Worm (Caenorhabditis elegans) whole organism, early embryonic: ENCODE measurements around the gene rpa-1.

Experiments
- B0310.2 ChIP-seq: sonication (generic microtip); optimal IDR thresholded peaks from 2 replicates; lab custom pipeline; 2016; ENCODE audit warnings: mild to moderate bottlenecking, missing genetic modification characterization, missing compliant biosample characterization
- F13C5.2 ChIP-seq: sonication (generic microtip); optimal IDR thresholded peaks from 2 replicates; lab custom pipeline; 2017; ENCODE audit warnings: mild to moderate bottlenecking, missing genetic modification characterization, inconsistent platforms, missing compliant biosample characterization
- aly-1 ChIP-seq: sonication (generic microtip); optimal IDR thresholded peaks from 2 replicates; lab custom pipeline; 2016; ENCODE audit warnings: missing genetic modification characterization, missing compliant biosample characterization
- ama-1 ChIP-seq: fragments of 150-350 bp; optimal IDR thresholded peaks from 2 replicates; lab custom pipeline; 2014
- ceh-13 ChIP-seq: fragments of 200-800 bp; sonication (Bioruptor generic); optimal IDR thresholded peaks from 2 replicates; lab custom pipeline; 2018; ENCODE audit warnings: mild to moderate bottlenecking, missing genetic modification characterization, missing compliant biosample characterization
- ceh-36 ChIP-seq: sonication (generic microtip); optimal IDR thresholded peaks from 2 replicates; lab custom pipeline; 2016; ENCODE audit warnings: missing genetic modification characterization, inconsistent platforms, missing compliant biosample characterization
- ets-7 ChIP-seq: sonication (generic microtip); optimal IDR thresholded peaks from 2 replicates; lab custom pipeline; 2016; ENCODE audit warnings: missing genotype, missing genetic modification characterization, missing compliant biosample characterization
- flt-1 ChIP-seq: fragments of 200-800 bp; sonication (Bioruptor generic); IDR thresholded peaks from 2 replicates; pipeline ENCODE4 v1.3.6; 2022; ENCODE audit warnings: missing genetic modification characterization, missing compliant biosample characterization
- hmbx-1 ChIP-seq: sonication (generic microtip); optimal IDR thresholded peaks from 2 replicates; lab custom pipeline; 2016; ENCODE audit warnings: mild to moderate bottlenecking, missing genetic modification characterization, missing compliant biosample characterization
- hmg-4 ChIP-seq: fragments of 200-800 bp; sonication (Bioruptor generic); optimal IDR thresholded peaks from 2 replicates; lab custom pipeline; 2018; ENCODE audit warnings: mild to moderate bottlenecking, missing genetic modification characterization, missing compliant biosample characterization
- hnd-1 ChIP-seq: sonication (generic microtip); optimal IDR thresholded peaks from 2 replicates; lab custom pipeline; 2016; ENCODE audit warnings: missing genetic modification characterization, missing compliant biosample characterization
- pes-1 ChIP-seq: fragments of 200-800 bp; sonication (Bioruptor generic); IDR thresholded peaks from 2 replicates; pipeline ENCODE4 v1.3.6; 2022; ENCODE audit warnings: missing genetic modification reagents, missing genetic modification characterization, missing compliant biosample characterization
- scrt-1 ChIP-seq: fragments of 200-800 bp; sonication (Bioruptor generic); IDR thresholded peaks from 2 replicates; pipeline ENCODE4 v1.3.6; 2022; ENCODE audit warnings: missing genetic modification characterization, missing compliant biosample characterization
- sea-1 ChIP-seq: fragments of 200-800 bp; sonication (Bioruptor generic); conservative IDR thresholded peaks from 2 replicates; pipeline ENCODE4 v1.3.6; 2022; ENCODE audit warnings: missing genetic modification characterization, missing compliant biosample characterization
- tbx-11 ChIP-seq: fragments of 200-800 bp; sonication (Bioruptor generic); IDR thresholded peaks from 2 replicates; pipeline ENCODE4 v1.3.6; 2022; ENCODE audit warnings: missing genetic modification characterization, missing compliant biosample characterization
- tbx-37 ChIP-seq: fragments of 200-800 bp; sonication (Bioruptor generic); conservative IDR thresholded peaks from 2 replicates; pipeline ENCODE4 v1.3.6; 2022; ENCODE audit warnings: missing genetic modification reagents, missing genetic modification characterization, missing compliant biosample characterization
- tra-4 ChIP-seq: sonication (generic microtip); optimal IDR thresholded peaks from 2 replicates; lab custom pipeline; 2017; ENCODE audit warnings: missing genetic modification characterization, missing compliant biosample characterization

Gene rpa-1

DNA sequence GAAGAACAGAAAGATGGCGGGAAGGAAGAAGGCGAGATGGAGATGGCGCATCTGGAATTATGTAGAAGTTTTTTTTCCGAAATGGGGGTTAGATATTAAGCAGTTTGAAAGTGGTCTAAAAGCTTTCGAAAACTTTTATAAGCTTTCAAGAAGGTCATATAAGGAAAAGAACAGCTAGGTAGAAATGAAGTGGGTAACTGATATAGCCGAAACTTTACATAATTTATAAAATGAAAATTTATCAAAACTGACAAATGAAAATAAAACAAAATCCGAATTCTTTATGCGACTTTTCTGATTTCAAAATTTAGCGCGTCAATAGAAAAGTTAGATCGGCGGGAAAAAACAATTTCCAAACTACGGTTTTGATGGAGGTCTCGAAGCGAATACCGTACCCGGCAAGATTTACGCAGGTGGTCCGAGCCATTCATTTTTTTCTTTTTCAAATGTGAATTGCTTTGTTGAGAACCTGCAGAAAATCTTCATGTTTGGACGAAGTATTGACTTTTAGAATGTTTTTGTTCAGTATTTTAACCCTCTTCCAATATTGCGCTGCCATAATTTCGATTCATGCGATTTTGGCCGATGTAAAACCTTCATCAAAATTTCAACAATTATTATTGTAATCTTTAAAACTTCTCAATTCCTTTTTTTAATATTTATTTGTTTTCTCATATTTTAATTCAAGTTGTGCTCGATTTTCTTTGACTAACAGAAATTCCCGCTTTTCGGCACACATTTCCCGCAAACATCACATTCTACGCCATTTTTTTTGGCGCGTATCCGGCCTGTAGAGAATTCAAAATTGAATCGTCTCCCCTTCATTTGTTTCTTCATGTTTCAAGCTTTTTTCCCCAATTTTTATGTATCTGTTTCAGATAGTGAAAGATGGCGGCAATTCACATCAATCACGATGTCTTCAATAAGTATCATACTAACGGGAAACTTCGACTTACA is at the start of gene rpa-1, which contains the start of gene F18A1.7:
Gene rpa-1 (plus strand): TSS at position 879 of the 957 bp plus-strand sequence.
Gene F18A1.7 (minus strand): TSS at position 51 of the 957 bp plus-strand sequence.
- peak; percentile 39 for TF ChIP-seq F13C5.2 (tag; lab: Kevin White, UChicago)
- TF ChIP-seq ets-7 (tag; lab: Kevin White, UChicago): no peak
- 0 out of 2 replicates have a peak, but pooled peaks have one; percentile 30 for TF ChIP-seq flt-1

DNA sequence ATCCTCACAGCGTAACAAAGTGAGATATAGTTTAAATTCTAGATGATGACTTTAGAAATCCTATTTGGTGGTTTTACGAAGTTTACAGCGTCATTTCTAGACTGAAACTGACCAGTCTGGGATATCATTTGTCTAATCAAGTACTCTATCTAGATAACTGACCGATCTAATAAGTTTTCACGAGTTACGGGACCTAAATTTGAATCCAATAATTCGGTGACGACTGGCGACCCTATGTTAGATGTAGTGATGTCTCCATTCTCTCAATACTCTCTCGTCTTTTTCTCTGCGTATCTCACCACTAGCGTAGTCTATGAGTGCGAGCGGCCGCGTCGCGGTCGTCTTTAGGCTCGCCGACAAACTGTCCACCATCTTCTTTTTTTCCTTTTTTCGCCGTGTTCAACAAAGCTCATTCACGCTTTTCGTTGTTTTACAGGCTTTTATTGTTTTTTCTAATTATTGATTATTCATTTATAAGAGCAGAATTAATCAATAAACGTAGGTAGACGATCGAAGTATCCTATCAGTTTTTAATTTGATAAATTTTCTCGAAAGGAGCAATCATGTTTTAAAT is 49.0 kb upstream of the rpa-1 start:
- no peak for TF ChIP-seq tbx-11 (GFP tag; lab: Robert Waterston, UW)
- TF ChIP-seq hnd-1 (tag; lab: Kevin White, UChicago): no peak
- TF ChIP-seq aly-1 (tag; lab: Kevin White, UChicago): no peak
- TF ChIP-seq hmg-4 (GFP tag; lab: Kevin White, UChicago): no peak
- TF ChIP-seq F13C5.2 (tag; lab: Kevin White, UChicago): no peak

DNA sequence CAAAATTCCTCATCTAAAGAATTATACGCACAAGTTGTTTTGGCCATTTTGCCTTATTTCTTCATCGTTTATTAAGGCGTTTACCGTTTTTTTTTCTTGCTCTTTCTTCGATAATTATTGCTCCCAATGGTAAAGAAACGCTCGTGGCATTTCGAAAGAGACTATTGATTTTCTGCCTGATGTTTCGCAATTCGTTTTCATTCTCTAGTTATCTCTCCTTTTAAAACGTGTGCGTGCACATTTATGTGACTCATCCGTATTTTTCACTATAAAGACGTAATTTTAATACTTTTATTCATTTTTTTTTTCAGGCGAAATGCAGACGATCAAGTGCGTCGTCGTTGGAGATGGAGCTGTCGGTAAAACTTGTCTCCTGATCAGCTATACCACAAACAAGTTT is 48.2 kb upstream of the rpa-1 start, which contains the start of gene cdc-42:
Gene cdc-42 (plus strand): TSS at position 312 of the 400 bp plus-strand sequence.
- TF ChIP-seq ceh-13 (GFP tag; lab: Kevin White, UChicago) (no peak), tbx-11 (GFP tag; lab: Robert Waterston, UW) (no peak), flt-1 (no peak), F13C5.2 (tag; lab: Kevin White, UChicago) (no peak), pes-1 (GFP tag; lab: Robert Waterston, UW) (no peak), sea-1 (GFP tag; lab: Robert Waterston, UW) (no peak), hmbx-1 (no peak), hnd-1 (tag; lab: Kevin White, UChicago) (no peak), aly-1 (tag; lab: Kevin White, UChicago) (no peak), ama-1 (lab: Kevin White, UChicago) (no peak), tra-4 (tag; lab: Kevin White, UChicago) (no peak), B0310.2 (no peak), hmg-4 (GFP tag; lab: Kevin White, UChicago) (no peak), ets-7 (tag; lab: Kevin White, UChicago) (no peak), scrt-1 (GFP tag; lab: Robert Waterston, UW) (no peak), tbx-37 (GFP tag; lab: Robert Waterston, UW) (no peak), ceh-36 (no peak)

DNA sequence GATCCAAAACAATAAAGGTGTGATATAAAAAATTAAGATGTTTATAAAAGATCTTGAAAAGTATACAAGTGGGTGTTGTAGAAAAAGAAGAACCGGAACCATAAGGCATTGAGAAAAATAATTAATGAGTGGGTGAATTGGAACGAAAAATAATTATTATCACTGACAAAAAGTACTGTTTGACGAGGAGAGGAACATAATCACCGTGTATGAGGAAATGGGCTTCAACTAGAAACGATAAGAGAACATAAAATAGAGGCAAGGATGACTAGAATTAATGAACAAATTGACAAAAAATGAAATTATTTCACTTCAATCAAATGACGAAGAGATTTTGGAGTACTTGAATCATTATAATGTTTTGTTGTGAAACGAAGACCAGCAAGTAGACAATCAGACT is 46.2 kb upstream of the rpa-1 start:
- TF ChIP-seq ets-7 (tag; lab: Kevin White, UChicago): no peak
- TF ChIP-seq hmg-4 (GFP tag; lab: Kevin White, UChicago): no peak
- no peak for TF ChIP-seq sea-1 (GFP tag; lab: Robert Waterston, UW)
- no peak for TF ChIP-seq F13C5.2 (tag; lab: Kevin White, UChicago)
- no peak for TF ChIP-seq ceh-13 (GFP tag; lab: Kevin White, UChicago)
- TF ChIP-seq B0310.2: no peak
- TF ChIP-seq tbx-37 (GFP tag; lab: Robert Waterston, UW): no peak
- TF ChIP-seq tra-4 (tag; lab: Kevin White, UChicago): no peak
- TF ChIP-seq aly-1 (tag; lab: Kevin White, UChicago): no peak
- TF ChIP-seq ceh-36: no peak
- TF ChIP-seq hnd-1 (tag; lab: Kevin White, UChicago): no peak
- TF ChIP-seq pes-1 (GFP tag; lab: Robert Waterston, UW): no peak
- no peak for TF ChIP-seq scrt-1 (GFP tag; lab: Robert Waterston, UW)
- no peak for TF ChIP-seq tbx-11 (GFP tag; lab: Robert Waterston, UW)
- TF ChIP-seq flt-1: no peak
- no peak for TF ChIP-seq ama-1 (lab: Kevin White, UChicago)

DNA sequence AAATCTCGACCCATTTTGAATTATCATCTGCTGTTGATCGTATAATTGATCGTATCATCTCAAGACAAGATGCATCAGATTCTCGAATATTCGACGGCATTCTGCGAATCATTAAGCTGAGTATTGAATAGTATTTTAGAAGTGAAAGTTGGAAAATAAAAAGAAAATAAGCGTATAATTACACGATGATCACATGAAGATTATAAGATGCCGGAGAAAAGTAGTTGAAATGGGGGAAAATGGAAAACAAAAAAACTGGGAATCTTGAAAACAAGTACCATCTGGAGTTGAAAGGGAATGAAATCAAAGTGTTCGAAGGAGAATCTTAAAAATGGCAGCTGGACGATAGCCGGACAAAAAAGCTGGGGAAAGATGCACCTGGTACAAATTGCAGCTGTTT is 44.0 kb upstream of the rpa-1 start, which contains the start of gene R07G3.8:
Gene R07G3.8 (minus strand): TSS at position 101 of the 400 bp plus-strand sequence.
- TF ChIP-seq tbx-37 (GFP tag; lab: Robert Waterston, UW) (no peak), tbx-11 (GFP tag; lab: Robert Waterston, UW) (no peak), ceh-13 (GFP tag; lab: Kevin White, UChicago) (no peak), pes-1 (GFP tag; lab: Robert Waterston, UW) (no peak), hmg-4 (GFP tag; lab: Kevin White, UChicago) (no peak), ama-1 (lab: Kevin White, UChicago) (no peak), scrt-1 (GFP tag; lab: Robert Waterston, UW) (no peak), hmbx-1 (no peak), aly-1 (tag; lab: Kevin White, UChicago) (no peak), B0310.2 (no peak), sea-1 (GFP tag; lab: Robert Waterston, UW) (no peak), F13C5.2 (tag; lab: Kevin White, UChicago) (no peak), ets-7 (tag; lab: Kevin White, UChicago) (no peak), tra-4 (tag; lab: Kevin White, UChicago) (no peak), flt-1 (no peak)

DNA sequence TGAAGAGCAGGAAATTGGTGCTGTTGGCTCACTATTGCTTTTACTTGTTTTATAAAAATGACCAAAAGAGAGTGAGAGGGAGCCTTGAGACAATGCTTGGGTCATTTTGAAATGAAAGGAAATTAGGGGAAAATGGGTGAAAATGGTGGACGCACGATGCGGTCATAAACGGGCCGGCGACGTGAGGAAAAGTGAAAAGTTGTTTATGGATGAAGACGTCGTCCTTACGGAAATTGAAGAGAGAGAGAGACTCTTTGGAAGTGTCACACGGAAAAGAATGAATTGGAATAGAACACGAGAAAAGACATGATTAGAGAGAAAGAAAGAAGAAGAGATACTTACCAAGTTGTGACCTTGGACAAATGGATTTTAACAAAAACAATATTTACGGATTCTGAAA is 42.9 kb upstream of the rpa-1 start:
- no peak for TF ChIP-seq ceh-13 (GFP tag; lab: Kevin White, UChicago)
- no peak for TF ChIP-seq hnd-1 (tag; lab: Kevin White, UChicago)
- no peak for TF ChIP-seq pes-1 (GFP tag; lab: Robert Waterston, UW)
- no peak for TF ChIP-seq aly-1 (tag; lab: Kevin White, UChicago)
- no peak for TF ChIP-seq sea-1 (GFP tag; lab: Robert Waterston, UW)
- TF ChIP-seq B0310.2: no peak
- no peak for TF ChIP-seq hmg-4 (GFP tag; lab: Kevin White, UChicago)
- TF ChIP-seq tra-4 (tag; lab: Kevin White, UChicago): no peak
- no peak for TF ChIP-seq ceh-36
- TF ChIP-seq ets-7 (tag; lab: Kevin White, UChicago): no peak
- no peak for TF ChIP-seq ama-1 (lab: Kevin White, UChicago)
- TF ChIP-seq scrt-1 (GFP tag; lab: Robert Waterston, UW): no peak
- TF ChIP-seq flt-1: no peak
- no peak for TF ChIP-seq F13C5.2 (tag; lab: Kevin White, UChicago)
- TF ChIP-seq hmbx-1: no peak
- no peak for TF ChIP-seq tbx-11 (GFP tag; lab: Robert Waterston, UW)
